Worm (Caenorhabditis elegans) whole organism, L4 larva: ENCODE data around the gene ttr-16.

Experiments used
- F37D6.2 ChIP-seq: sonication (generic microtip); optimal IDR thresholded peaks from 2 replicates; lab custom pipeline; 2016; ENCODE audit warnings: mild to moderate bottlenecking, missing genetic modification characterization, missing compliant biosample characterization
- F44E2.7 ChIP-seq: fragments of 200-800 bp; sonication (Bioruptor generic); IDR thresholded peaks from 2 replicates; pipeline ENCODE4 v2.1.2; 2022; ENCODE audit warnings: missing genetic modification characterization, missing compliant biosample characterization
- F49E8.2 ChIP-seq: sonication (generic microtip); optimal IDR thresholded peaks from 2 replicates; lab custom pipeline; 2016; ENCODE audit warnings: missing compliant biosample characterization, mild to moderate bottlenecking, missing genetic modification characterization, borderline replicate concordance
- Y105C5A.15 ChIP-seq: fragments of 200-800 bp; sonication (Bioruptor generic); IDR thresholded peaks from 2 replicates; pipeline ENCODE4 v1.3.6; 2022; ENCODE audit warnings: missing genetic modification characterization, missing compliant biosample characterization
- ZK337.2 ChIP-seq: fragments of 200-800 bp; sonication (Bioruptor generic); IDR thresholded peaks from 2 replicates; pipeline ENCODE4 v1.3.6; 2022; ENCODE audit warnings: missing genetic modification reagents, missing genetic modification characterization, missing compliant biosample characterization
- aha-1 ChIP-seq: fragments of 150-350 bp; peaks from one replicate; lab custom pipeline; 2014; ENCODE audit warnings: missing biosample characterization, missing genetic modification characterization
- ama-1 ChIP-seq: fragments of 150-350 bp; optimal IDR thresholded peaks from 2 replicates; lab custom pipeline; 2014; ENCODE audit warnings: inconsistent platforms, mixed read lengths
- arid-1 ChIP-seq: fragments of 200-800 bp; sonication (Bioruptor generic); conservative IDR thresholded peaks from 2 replicates; pipeline ENCODE4 v1.3.6; 2022; ENCODE audit warnings: missing genetic modification reagents, missing genetic modification characterization, missing compliant biosample characterization
- attf-4 ChIP-seq: sonication (generic microtip); optimal IDR thresholded peaks from 3 replicates; lab custom pipeline; 2017; ENCODE audit warnings: missing biosample characterization, missing genetic modification characterization
- ceh-44 ChIP-seq: fragments of 200-800 bp; sonication (Bioruptor generic); IDR thresholded peaks from 2 replicates; pipeline ENCODE4 v1.3.6; 2022; ENCODE audit warnings: missing genetic modification reagents, missing genetic modification characterization, missing compliant biosample characterization
- ceh-62 ChIP-seq: sonication (generic microtip); optimal IDR thresholded peaks from 2 replicates; lab custom pipeline; 2017; ENCODE audit warnings: missing biosample characterization, missing genetic modification characterization
- cey-2 ChIP-seq: sonication (generic microtip); optimal IDR thresholded peaks from 3 replicates; lab custom pipeline; 2017; ENCODE audit warnings: missing genetic modification characterization, mild to moderate bottlenecking, missing compliant biosample characterization, antibody characterized with exemption, borderline replicate concordance; ENCODE audit not compliant: insufficient read depth
- daf-12 ChIP-seq: fragments of 150-350 bp; optimal IDR thresholded peaks from 2 replicates; lab custom pipeline; 2014; ENCODE audit warnings: missing biosample characterization, missing genetic modification reagents, missing genetic modification characterization
- daf-16 ChIP-seq, 3 experiments: sonication (generic microtip); optimal IDR thresholded peaks; 2 replicates each; lab custom pipeline; 2016 to 2017; ENCODE audit warnings: missing genetic modification characterization in 3 of 3, missing genetic modification reagents in 3 of 3, mild to moderate bottlenecking in 2 of 3, missing compliant biosample characterization in 2 of 3, missing biosample characterization in 1 of 3, moderate library complexity in 1 of 3
- dve-1 ChIP-seq: sonication (generic microtip); optimal IDR thresholded peaks from 2 replicates; lab custom pipeline; 2017; ENCODE audit warnings: antibody characterized with exemption, mild to moderate bottlenecking, missing genetic modification characterization, missing compliant biosample characterization; ENCODE audit not compliant: insufficient read depth
- egl-43 ChIP-seq: fragments of 200-800 bp; sonication (Bioruptor generic); IDR thresholded peaks from 2 replicates; pipeline ENCODE4 v1.3.6; 2022; ENCODE audit warnings: missing genetic modification reagents, missing genetic modification characterization, missing compliant biosample characterization
- hif-1 ChIP-seq, 2 experiments: sonication (generic microtip); optimal IDR thresholded peaks; 2 replicates each; lab custom pipeline; 2016 to 2017; ENCODE audit warnings: missing compliant biosample characterization in 2 of 2, missing genetic modification characterization in 2 of 2, missing genetic modification reagents in 2 of 2, missing genotype in 2 of 2, mild to moderate bottlenecking in 1 of 2
- lim-7 ChIP-seq: fragments of 200-800 bp; sonication (Bioruptor generic); IDR thresholded peaks from 2 replicates; pipeline ENCODE4 v1.3.6; 2022; ENCODE audit warnings: missing genetic modification characterization, missing compliant biosample characterization
- lin-1 ChIP-seq: fragments of 200-800 bp; sonication (Bioruptor generic); IDR thresholded peaks from 2 replicates; pipeline ENCODE4 v1.3.6; 2022; ENCODE audit warnings: missing genetic modification reagents, missing genetic modification characterization, missing compliant biosample characterization
- lin-13 ChIP-seq: fragments of 150-350 bp; optimal IDR thresholded peaks from 2 replicates; lab custom pipeline; 2014; ENCODE audit warnings: missing biosample characterization, missing genetic modification reagents, missing genetic modification characterization
- madf-5 ChIP-seq, 2 experiments: fragments of 200-800 bp; sonication (Bioruptor generic); IDR thresholded peaks; 2 replicates each; pipeline ENCODE4 v1.3.6; 2022; ENCODE audit warnings: missing compliant biosample characterization in 2 of 2, missing genetic modification characterization in 2 of 2
- mdl-1 ChIP-seq, 2 experiments: fragments of 150-350 bp in 1 of 2; sonication (generic microtip) in 1 of 2; optimal IDR thresholded peaks; 2 replicates each; lab custom pipeline; 2014 to 2017; ENCODE audit warnings: missing biosample characterization in 2 of 2, missing genetic modification characterization in 2 of 2
- mep-1 ChIP-seq: fragments of 150-350 bp; sonication (generic microtip); optimal IDR thresholded peaks from 3 replicates; lab custom pipeline; 2014; ENCODE audit warnings: missing biosample characterization, missing genetic modification characterization
- mes-2 ChIP-seq: sonication (generic microtip); optimal IDR thresholded peaks from 2 replicates; lab custom pipeline; 2016; ENCODE audit warnings: missing genotype, mild to moderate bottlenecking, missing genetic modification characterization, missing compliant biosample characterization; ENCODE audit not compliant: poor library complexity, severe bottlenecking
- nhr-25 ChIP-seq: sonication (generic microtip); optimal IDR thresholded peaks from 2 replicates; lab custom pipeline; 2017; ENCODE audit warnings: missing genetic modification characterization, mild to moderate bottlenecking, missing compliant biosample characterization, antibody characterized with exemption, moderate library complexity, borderline replicate concordance; ENCODE audit not compliant: insufficient read depth
- nhr-48 ChIP-seq: sonication (generic microtip); optimal IDR thresholded peaks from 2 replicates; lab custom pipeline; 2016; ENCODE audit warnings: mild to moderate bottlenecking, missing genetic modification characterization, missing compliant biosample characterization
- nhr-77 ChIP-seq: fragments of 150-350 bp; optimal IDR thresholded peaks from 2 replicates; lab custom pipeline; 2014; ENCODE audit warnings: missing biosample characterization, missing genetic modification characterization
- sdz-12 ChIP-seq: fragments of 200-800 bp; sonication (Bioruptor generic); optimal IDR thresholded peaks from 2 replicates; lab custom pipeline; 2018; ENCODE audit warnings: mild to moderate bottlenecking, missing genetic modification characterization, missing compliant biosample characterization
- set-16 ChIP-seq: fragments of 200-800 bp; sonication (Bioruptor generic); IDR thresholded peaks from 2 replicates; pipeline ENCODE4 v1.3.6; 2022; ENCODE audit warnings: missing genetic modification reagents, missing genetic modification characterization, missing compliant biosample characterization
- skn-1 ChIP-seq: fragments of 150-350 bp; optimal IDR thresholded peaks from 2 replicates; lab custom pipeline; 2014; ENCODE audit warnings: missing biosample characterization, missing genetic modification characterization
- snpc-1.2 ChIP-seq: fragments of 200-800 bp; sonication (Bioruptor generic); IDR thresholded peaks from 2 replicates; pipeline ENCODE4 v1.3.6; 2022; ENCODE audit warnings: missing genetic modification reagents, missing genetic modification characterization, missing compliant biosample characterization
- snpc-4 ChIP-seq: fragments of 150-350 bp; optimal IDR thresholded peaks from 2 replicates; lab custom pipeline; 2014; ENCODE audit warnings: missing biosample characterization, missing genetic modification characterization
- unc-62 ChIP-seq, 3 experiments: fragments of 150-350 bp in 1 of 3; sonication (generic microtip); optimal IDR thresholded peaks in 2 of 3; peaks in 1 of 3; 1 replicate in 1 of 3; 2 replicates in 2 of 3; lab custom pipeline; 2014 to 2017; ENCODE audit warnings: missing biosample characterization in 3 of 3, missing genetic modification characterization in 3 of 3, missing genetic modification reagents in 3 of 3, missing genotype in 1 of 3
- zag-1 ChIP-seq: fragments of 150-350 bp; optimal IDR thresholded peaks from 2 replicates; lab custom pipeline; 2014; ENCODE audit warnings: missing biosample characterization, missing genetic modification characterization
- zip-11 ChIP-seq: fragments of 200-800 bp; sonication (Bioruptor generic); IDR thresholded peaks from 2 replicates; pipeline ENCODE4 v1.3.6; 2022; ENCODE audit warnings: missing genetic modification characterization, missing compliant biosample characterization
- zip-2 ChIP-seq: fragments of 150-350 bp; optimal IDR thresholded peaks from 2 replicates; lab custom pipeline; 2014; ENCODE audit warnings: missing biosample characterization, missing genetic modification characterization
- ztf-11 ChIP-seq: fragments of 150-350 bp; optimal IDR thresholded peaks from 2 replicates; lab custom pipeline; 2014; ENCODE audit warnings: missing biosample characterization, missing genetic modification characterization

Gene ttr-16

DNA sequence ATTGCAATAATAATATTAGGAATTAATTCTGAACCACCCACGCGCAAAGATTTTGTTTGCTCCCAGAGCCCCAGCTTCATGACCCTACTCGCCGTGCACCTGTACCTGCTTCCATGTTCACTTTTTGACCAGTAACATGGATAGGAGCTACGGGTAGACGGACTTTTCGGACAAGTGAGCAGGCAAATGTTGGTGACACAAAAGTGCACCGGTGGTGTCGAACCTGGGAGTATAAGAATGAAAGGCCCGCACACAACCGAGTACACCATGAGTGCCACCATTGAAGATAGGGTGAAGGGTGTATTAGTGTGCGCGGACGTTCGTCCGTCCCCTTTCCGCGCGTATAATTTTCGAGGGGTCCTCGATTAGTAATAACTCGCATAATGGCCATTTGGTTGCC, 38.0 kb downstream of the ttr-16 start (continued):
- TF ChIP-seq F49E8.2 (tag; lab: Kevin White, UChicago) = peak; percentile 91
- peak; percentile 78 for TF ChIP-seq lin-1 (GFP tag; lab: Robert Waterston, UW)
- no peak for TF ChIP-seq aha-1 (tag; lab: Kevin White, UChicago)
- TF ChIP-seq snpc-4 (tag; lab: Kevin White, UChicago) = no peak
- no peak for TF ChIP-seq ztf-11 (tag; lab: Kevin White, UChicago)
- no peak for TF ChIP-seq skn-1 (tag; lab: Kevin White, UChicago)
- TF ChIP-seq mep-1 (tag; lab: Kevin White, UChicago) = peak; percentile 27
- TF ChIP-seq nhr-77 (tag; lab: Kevin White, UChicago) = no peak
- TF ChIP-seq lin-13 (GFP tag; lab: Kevin White, UChicago) = no peak
- TF ChIP-seq zag-1 (tag; lab: Kevin White, UChicago) = no peak
- peak; percentile 92 for TF ChIP-seq snpc-1.2 (GFP tag; lab: Robert Waterston, UW)
- no peak for TF ChIP-seq sdz-12 (GFP tag; lab: Kevin White, UChicago)
- TF ChIP-seq set-16 (GFP tag; lab: Robert Waterston, UW) = peak; percentile 39; the same call in 1 of the 2 replicates
- TF ChIP-seq daf-12 (tag; lab: Kevin White, UChicago) = no peak
- no peak for TF ChIP-seq attf-4 (tag; lab: Kevin White, UChicago)
- TF ChIP-seq cey-2 (tag; lab: Kevin White, UChicago) = no peak
- no peak for TF ChIP-seq mdl-1 (tag; optimal IDR thresholded peaks at IDR 0.05; lab: Kevin White, UChicago)
- TF ChIP-seq lim-7 (GFP tag; lab: Robert Waterston, UW) = peak; percentile 96
- no peak for TF ChIP-seq zip-2 (tag; lab: Kevin White, UChicago)
- TF ChIP-seq Y105C5A.15 (GFP tag; lab: Robert Waterston, UW) = peak; percentile 77; the same call in 1 of the 2 replicates
- peak in 1 of 2 experiments; percentile 24 for TF ChIP-seq unc-62 (GFP tag; optimal IDR thresholded peaks at IDR 0.05 in 1 of 2; lab: Kevin White, UChicago)
- no peak for TF ChIP-seq unc-62 (tag; optimal IDR thresholded peaks at IDR 0.05; lab: Kevin White, UChicago)
- peak; percentile 91 for TF ChIP-seq ceh-44
- TF ChIP-seq F37D6.2 (tag; lab: Kevin White, UChicago) = no peak
- peak; percentile 43 for TF ChIP-seq nhr-48 (tag; lab: Kevin White, UChicago)
- TF ChIP-seq arid-1 = peak; percentile 74
- TF ChIP-seq ama-1 (lab: Kevin White, UChicago) = no peak
- TF ChIP-seq ceh-62 (tag; lab: Kevin White, UChicago) = no peak

DNA sequence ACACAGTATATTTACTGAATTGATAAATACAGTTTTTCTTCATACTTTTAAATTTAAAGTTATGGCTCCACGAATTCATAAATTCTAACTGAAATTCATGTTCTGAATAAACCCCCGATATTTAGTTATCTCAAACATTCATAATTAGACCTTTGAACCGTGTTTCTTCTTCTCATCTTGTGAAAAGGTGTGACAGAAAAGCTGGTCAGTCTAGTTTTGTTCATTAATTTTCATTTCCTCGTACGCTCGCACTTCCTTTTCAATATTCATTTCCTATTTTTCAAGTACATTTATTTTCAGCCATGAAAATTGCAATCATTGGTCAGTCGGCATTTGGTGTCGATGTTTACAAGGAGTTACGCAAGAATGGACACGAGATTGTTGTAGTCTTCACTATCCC, 41.6 kb downstream of the ttr-16 start, which contains the start of gene alh-3:
Gene alh-3, plus strand, starts transcription at position 301 of the 400 bp plus-strand sequence.
- no peak for TF ChIP-seq zip-11 (GFP tag; lab: Robert Waterston, UW)
- TF ChIP-seq F44E2.7 (GFP tag; lab: Robert Waterston, UW) = no peak
- no peak for TF ChIP-seq nhr-25 (tag; lab: Kevin White, UChicago)
- TF ChIP-seq madf-5 (GFP tag; IDR thresholded peaks at IDR 0.05; lab: Robert Waterston, UW) = no peak
- TF ChIP-seq daf-16 (GFP tag; optimal IDR thresholded peaks at IDR 0.05; lab: Kevin White, UChicago) = no peak
- TF ChIP-seq daf-16 (tag; optimal IDR thresholded peaks at IDR 0.05; lab: Kevin White, UChicago) = no peak
- no peak for TF ChIP-seq zip-2 (tag; lab: Kevin White, UChicago)
- TF ChIP-seq egl-43 (GFP tag; lab: Robert Waterston, UW) = no peak
- TF ChIP-seq ZK337.2 (GFP tag; lab: Robert Waterston, UW) = no peak
- TF ChIP-seq hif-1 (tag; optimal IDR thresholded peaks at IDR 0.05; lab: Kevin White, UChicago) = no peak
- no peak for TF ChIP-seq dve-1 (tag; lab: Kevin White, UChicago)
- no peak for TF ChIP-seq ceh-44
- no peak for TF ChIP-seq skn-1 (tag; lab: Kevin White, UChicago)
- TF ChIP-seq snpc-4 (tag; lab: Kevin White, UChicago) = no peak
- no peak for TF ChIP-seq sdz-12 (GFP tag; lab: Kevin White, UChicago)
- TF ChIP-seq daf-12 (tag; lab: Kevin White, UChicago) = no peak
- TF ChIP-seq mes-2 (tag; lab: Kevin White, UChicago) = no peak
